Worm (Caenorhabditis elegans) whole organism, young adult: Measurements from ENCODE around the gene W07G4.1.

Experiments
- B0019.2 ChIP-seq: fragments of 200-800 bp; sonication (Bioruptor generic); conservative IDR thresholded peaks from 2 replicates; pipeline ENCODE4 v1.3.6; 2022; ENCODE audit warnings: missing genetic modification reagents, missing genetic modification characterization, missing compliant biosample characterization
- C06A6.2 ChIP-seq: fragments of 200-800 bp; sonication (Bioruptor generic); conservative IDR thresholded peaks from 2 replicates; pipeline ENCODE4 v1.3.6; 2022; ENCODE audit warnings: missing genetic modification characterization, missing compliant biosample characterization
- C17E4.6 ChIP-seq: fragments of 200-800 bp; sonication (Bioruptor generic); IDR thresholded peaks from 2 replicates; pipeline ENCODE4 v1.3.6; 2022; ENCODE audit warnings: missing genetic modification reagents, missing genetic modification characterization, missing compliant biosample characterization
- F49E8.2 ChIP-seq: sonication (generic microtip); optimal IDR thresholded peaks from 3 replicates; lab custom pipeline; 2017; ENCODE audit warnings: missing genetic modification characterization, mild to moderate bottlenecking, missing compliant biosample characterization, antibody characterized with exemption, moderate library complexity; ENCODE audit not compliant: insufficient read depth
- F52B5.7 ChIP-seq: sonication (generic microtip); optimal IDR thresholded peaks from 2 replicates; lab custom pipeline; 2016; ENCODE audit warnings: mild to moderate bottlenecking, missing genetic modification characterization, missing compliant biosample characterization
- F57C9.4 ChIP-seq: sonication (generic microtip); optimal IDR thresholded peaks from 2 replicates; lab custom pipeline; 2017; ENCODE audit warnings: mild to moderate bottlenecking, missing genetic modification characterization, missing compliant biosample characterization
- K11D2.4 ChIP-seq: fragments of 200-800 bp; sonication (Bioruptor generic); IDR thresholded peaks from 2 replicates; pipeline ENCODE4 v1.3.6; 2022; ENCODE audit warnings: missing genetic modification reagents, missing genetic modification characterization, missing compliant biosample characterization
- T07F8.4 ChIP-seq: sonication (generic microtip); optimal IDR thresholded peaks from 2 replicates; lab custom pipeline; 2016; ENCODE audit warnings: mild to moderate bottlenecking, missing genetic modification characterization, moderate library complexity, missing compliant biosample characterization
- T26A5.8 ChIP-seq: sonication (generic microtip); optimal IDR thresholded peaks from 2 replicates; lab custom pipeline; 2016; ENCODE audit warnings: missing genetic modification characterization, missing compliant biosample characterization
- Y53F4B.3 ChIP-seq: fragments of 200-800 bp; sonication (Bioruptor generic); IDR thresholded peaks from 2 replicates; pipeline ENCODE4 v1.3.6; 2022; ENCODE audit warnings: missing genetic modification reagents, missing genetic modification characterization, missing compliant biosample characterization
- ama-1 ChIP-seq, 3 experiments: fragments of 150-350 bp in 1 of 3; sonication (generic microtip) in 2 of 3; optimal IDR thresholded peaks; 2 replicates each; lab custom pipeline; 2014 to 2018; ENCODE audit warnings: missing biosample characterization in 2 of 3, missing genetic modification characterization in 2 of 3, missing genetic modification reagents in 2 of 3
- athp-1 ChIP-seq: sonication (generic microtip); optimal IDR thresholded peaks from 2 replicates; lab custom pipeline; 2017; ENCODE audit warnings: mild to moderate bottlenecking, missing genetic modification characterization, missing compliant biosample characterization
- attf-5 ChIP-seq: fragments of 200-800 bp; sonication (Bioruptor generic); optimal IDR thresholded peaks from 2 replicates; lab custom pipeline; 2018; ENCODE audit warnings: mild to moderate bottlenecking, missing genetic modification characterization, missing compliant biosample characterization
- attf-6 ChIP-seq: fragments of 200-800 bp; sonication (Bioruptor generic); IDR thresholded peaks from 2 replicates; pipeline ENCODE4 v1.3.6; 2022; ENCODE audit warnings: missing genetic modification reagents, missing genetic modification characterization, missing compliant biosample characterization
- bed-2 ChIP-seq: fragments of 200-800 bp; sonication (Bioruptor generic); IDR thresholded peaks from 2 replicates; pipeline ENCODE4 v1.3.6; 2022; ENCODE audit warnings: missing genetic modification reagents, missing genetic modification characterization, missing compliant biosample characterization
- ceh-58 ChIP-seq: fragments of 200-800 bp; sonication (Bioruptor generic); IDR thresholded peaks from 2 replicates; pipeline ENCODE4 v1.3.6; 2022; ENCODE audit warnings: missing genetic modification characterization, missing compliant biosample characterization
- ceh-91 ChIP-seq: fragments of 200-800 bp; sonication (Bioruptor generic); IDR thresholded peaks from 2 replicates; pipeline ENCODE4 v1.3.6; 2022; ENCODE audit warnings: missing genetic modification reagents, missing genetic modification characterization, missing compliant biosample characterization
- die-1 ChIP-seq: sonication (generic microtip); optimal IDR thresholded peaks from 2 replicates; lab custom pipeline; 2016; ENCODE audit warnings: missing genotype, mild to moderate bottlenecking, missing genetic modification characterization, missing compliant biosample characterization
- dox-1 ChIP-seq: fragments of 200-800 bp; sonication (Bioruptor generic); IDR thresholded peaks from 2 replicates; pipeline ENCODE4 v1.3.6; 2022; ENCODE audit warnings: missing genetic modification reagents, missing genetic modification characterization, missing compliant biosample characterization
- efl-1 ChIP-seq: fragments of 150-350 bp; optimal IDR thresholded peaks from 2 replicates; lab custom pipeline; 2014; ENCODE audit warnings: missing biosample characterization, missing genetic modification reagents, missing genetic modification characterization
- egl-18 ChIP-seq: fragments of 200-800 bp; sonication (Bioruptor generic); IDR thresholded peaks from 2 replicates; pipeline ENCODE4 v1.3.6; 2022; ENCODE audit warnings: missing genetic modification reagents, missing genetic modification characterization, missing compliant biosample characterization
- egrh-3 ChIP-seq: fragments of 200-800 bp; sonication (Bioruptor generic); IDR thresholded peaks from 2 replicates; pipeline ENCODE4 v1.3.6; 2022; ENCODE audit warnings: missing genetic modification reagents, missing genetic modification characterization, missing compliant biosample characterization
- ekl-4 ChIP-seq: fragments of 200-800 bp; sonication (Bioruptor generic); IDR thresholded peaks from 2 replicates; pipeline ENCODE4 v1.3.6; 2022; ENCODE audit warnings: missing genetic modification reagents, missing genetic modification characterization, missing compliant biosample characterization
- gei-17 ChIP-seq: fragments of 200-800 bp; sonication (Bioruptor generic); optimal IDR thresholded peaks from 2 replicates; lab custom pipeline; 2018; ENCODE audit warnings: mild to moderate bottlenecking, missing genetic modification characterization, missing compliant biosample characterization
- let-526 ChIP-seq: fragments of 200-800 bp; sonication (Bioruptor generic); IDR thresholded peaks from 2 replicates; pipeline ENCODE4 v1.3.6; 2022; ENCODE audit warnings: missing genetic modification reagents, missing genetic modification characterization, missing compliant biosample characterization
- let-607 ChIP-seq, 2 experiments: fragments of 200-800 bp in 1 of 2; sonication (Bioruptor generic) in 1 of 2; sonication (generic microtip) in 1 of 2; optimal IDR thresholded peaks; 2 replicates each; lab custom pipeline; 2016 to 2018; ENCODE audit warnings: mild to moderate bottlenecking in 2 of 2, missing compliant biosample characterization in 2 of 2, missing genetic modification characterization in 2 of 2, moderate library complexity in 2 of 2, missing genotype in 1 of 2
- lin-35 ChIP-seq, 3 experiments: fragments of 150-350 bp in 2 of 3; sonication (generic microtip) in 1 of 3; optimal IDR thresholded peaks; 2 replicates each; lab custom pipeline; 2014 to 2018; ENCODE audit warnings: missing biosample characterization in 3 of 3, missing genetic modification characterization in 3 of 3, missing genetic modification reagents in 3 of 3
- lin-40 ChIP-seq: sonication (generic microtip); optimal IDR thresholded peaks from 2 replicates; lab custom pipeline; 2016; ENCODE audit warnings: missing genetic modification characterization, mild to moderate bottlenecking, missing compliant biosample characterization, missing genotype, missing genetic modification reagents
- lsl-1 ChIP-seq: fragments of 200-800 bp; sonication (Bioruptor generic); optimal IDR thresholded peaks from 2 replicates; lab custom pipeline; 2018; ENCODE audit warnings: mild to moderate bottlenecking, missing genetic modification characterization, moderate library complexity, missing compliant biosample characterization
- lsy-27 ChIP-seq: sonication (generic microtip); optimal IDR thresholded peaks from 2 replicates; lab custom pipeline; 2017; ENCODE audit warnings: missing genetic modification characterization, mild to moderate bottlenecking, missing compliant biosample characterization, antibody characterized with exemption, missing genotype, borderline replicate concordance; ENCODE audit not compliant: insufficient read depth
- mel-28 ChIP-seq: sonication (generic microtip); optimal IDR thresholded peaks from 2 replicates; lab custom pipeline; 2016; ENCODE audit warnings: borderline replicate concordance, mild to moderate bottlenecking, missing genetic modification characterization, missing compliant biosample characterization
- mxl-1 ChIP-seq: sonication (generic microtip); optimal IDR thresholded peaks from 2 replicates; lab custom pipeline; 2016; ENCODE audit warnings: missing genetic modification characterization, missing compliant biosample characterization
- nfyb-1 ChIP-seq: fragments of 200-800 bp; sonication (Bioruptor generic); IDR thresholded peaks from 2 replicates; pipeline ENCODE4 v1.3.6; 2022; ENCODE audit warnings: missing genetic modification reagents, missing genetic modification characterization, missing compliant biosample characterization
- nhr-80 ChIP-seq: sonication (generic microtip); optimal IDR thresholded peaks from 2 replicates; lab custom pipeline; 2016; ENCODE audit warnings: missing genetic modification characterization, missing compliant biosample characterization
- rcor-1 ChIP-seq: fragments of 200-800 bp; sonication (Bioruptor generic); IDR thresholded peaks from 2 replicates; pipeline ENCODE4 v1.3.6; 2022; ENCODE audit warnings: missing genetic modification reagents, missing genetic modification characterization, missing compliant biosample characterization
- rec-8 ChIP-seq, 2 experiments: sonication (generic microtip); optimal IDR thresholded peaks; 2 replicates each; lab custom pipeline; 2016; ENCODE audit warnings: mild to moderate bottlenecking in 2 of 2, missing genetic modification characterization in 2 of 2, missing genetic modification reagents in 2 of 2, missing genotype in 2 of 2, missing biosample characterization in 1 of 2, missing compliant biosample characterization in 1 of 2, moderate library complexity in 1 of 2
- repo-1 ChIP-seq: sonication (generic microtip); optimal IDR thresholded peaks from 2 replicates; lab custom pipeline; 2017; ENCODE audit warnings: mild to moderate bottlenecking, missing genetic modification characterization, missing compliant biosample characterization
- snpc-1.3 ChIP-seq: sonication (generic microtip); optimal IDR thresholded peaks from 2 replicates; lab custom pipeline; 2017; ENCODE audit warnings: missing genetic modification characterization, mild to moderate bottlenecking, missing compliant biosample characterization, antibody characterized with exemption, moderate library complexity, missing genotype, missing genetic modification reagents; ENCODE audit not compliant: insufficient read depth
- snpc-3.4 ChIP-seq: sonication (generic microtip); optimal IDR thresholded peaks from 2 replicates; lab custom pipeline; 2017; ENCODE audit warnings: missing genetic modification characterization, mild to moderate bottlenecking, missing compliant biosample characterization, antibody characterized with exemption, moderate library complexity, missing genotype, missing genetic modification reagents
- somi-1 ChIP-seq: fragments of 200-800 bp; sonication (Bioruptor generic); optimal IDR thresholded peaks from 2 replicates; lab custom pipeline; 2018; ENCODE audit warnings: mild to moderate bottlenecking, missing genetic modification characterization, missing compliant biosample characterization
- sptf-2 ChIP-seq: fragments of 200-800 bp; sonication (Bioruptor generic); optimal IDR thresholded peaks from 2 replicates; lab custom pipeline; 2018; ENCODE audit warnings: mild to moderate bottlenecking, missing genetic modification characterization, missing compliant biosample characterization
- tbp1 ChIP-seq: fragments of 200-800 bp; sonication (Bioruptor generic); optimal IDR thresholded peaks from 2 replicates; lab custom pipeline; 2018; ENCODE audit warnings: mild to moderate bottlenecking, missing genetic modification characterization, missing compliant biosample characterization
- tbx-9 ChIP-seq: sonication (generic microtip); optimal IDR thresholded peaks from 2 replicates; lab custom pipeline; 2016; ENCODE audit warnings: borderline replicate concordance, missing genetic modification characterization, inconsistent platforms, missing compliant biosample characterization
- unc-62 ChIP-seq: fragments of 150-350 bp; optimal IDR thresholded peaks from 2 replicates; lab custom pipeline; 2014; ENCODE audit warnings: missing biosample characterization, missing genetic modification reagents, missing genetic modification characterization
- ztf-18 ChIP-seq: sonication (generic microtip); optimal IDR thresholded peaks from 2 replicates; lab custom pipeline; 2016; ENCODE audit warnings: missing genotype, mild to moderate bottlenecking, missing genetic modification characterization, missing compliant biosample characterization
- ztf-25 ChIP-seq: fragments of 200-800 bp; sonication (Bioruptor generic); IDR thresholded peaks from 2 replicates; pipeline ENCODE4 v1.3.6; 2022; ENCODE audit warnings: missing genetic modification reagents, missing genetic modification characterization, missing compliant biosample characterization
- ztf-28 ChIP-seq: fragments of 200-800 bp; sonication (Bioruptor generic); IDR thresholded peaks from 2 replicates; pipeline ENCODE4 v1.3.6; 2022; ENCODE audit warnings: missing genetic modification reagents, missing genetic modification characterization, missing compliant biosample characterization

Gene W07G4.1

ce11 chrV:13003378-13003777 is 29.9 kb upstream of the W07G4.1 start (continued):
- TF ChIP-seq attf-5 (GFP tag; lab: Kevin White, UChicago): no peak
- no peak for TF ChIP-seq ceh-91 (GFP tag; lab: Robert Waterston, UW)
- TF ChIP-seq rcor-1 (GFP tag; lab: Robert Waterston, UW): peak; percentile 71
- peak; percentile 46 for TF ChIP-seq somi-1 (GFP tag; lab: Kevin White, UChicago)
- no peak for TF ChIP-seq lsy-27 (tag; lab: Kevin White, UChicago)
- TF ChIP-seq F52B5.7 (tag; lab: Kevin White, UChicago): peak; percentile 22
- TF ChIP-seq snpc-1.3 (tag; lab: Kevin White, UChicago): peak; percentile 85
- no peak for TF ChIP-seq ama-1 (optimal IDR thresholded peaks at IDR 0.05; lab: Kevin White, UChicago)
- TF ChIP-seq ama-1 (GFP tag; optimal IDR thresholded peaks at IDR 0.05; lab: Kevin White, UChicago): peak; percentile 63 to 76
- TF ChIP-seq T07F8.4: peak; percentile 68
- TF ChIP-seq gei-17 (GFP tag; lab: Kevin White, UChicago): no peak
- TF ChIP-seq efl-1 (GFP tag; lab: Kevin White, UChicago): no peak
- peak; percentile 10 to 55 for TF ChIP-seq let-607 (tag; optimal IDR thresholded peaks at IDR 0.05; lab: Kevin White, UChicago)
- TF ChIP-seq ceh-58 (GFP tag; lab: Robert Waterston, UW): no peak
- peak; percentile 58; the same call in 1 of the 2 replicates for TF ChIP-seq ekl-4
- no peak for TF ChIP-seq B0019.2
- TF ChIP-seq athp-1 (tag; lab: Kevin White, UChicago): peak; percentile 50
- peak; percentile 43 for TF ChIP-seq nhr-80 (tag; lab: Kevin White, UChicago)
- peak; percentile 85 for TF ChIP-seq nfyb-1 (GFP tag; lab: Robert Waterston, UW)
- TF ChIP-seq sptf-2: peak; percentile 37
- TF ChIP-seq egrh-3 (GFP tag; lab: Robert Waterston, UW): no peak
- TF ChIP-seq tbp1 (GFP tag; lab: Kevin White, UChicago): peak; percentile 90
- peak; percentile 79 for TF ChIP-seq die-1 (tag; lab: Kevin White, UChicago)
- TF ChIP-seq C06A6.2 (GFP tag; lab: Robert Waterston, UW): no peak
- no peak for TF ChIP-seq Y53F4B.3
- TF ChIP-seq snpc-3.4: peak; percentile 92
- peak in 1 of 3 experiments; percentile 56 for TF ChIP-seq lin-35 (GFP tag; optimal IDR thresholded peaks at IDR 0.05; lab: Kevin White, UChicago)
- TF ChIP-seq let-526 (GFP tag; lab: Robert Waterston, UW): 0 out of 2 replicates have a peak, but pooled peaks have one; percentile 44
- TF ChIP-seq repo-1 (tag; lab: Kevin White, UChicago): peak; percentile 86
- TF ChIP-seq dox-1: peak; percentile 72; the same call in 1 of the 2 replicates
- no peak for TF ChIP-seq bed-2
- no peak for TF ChIP-seq egl-18 (GFP tag; lab: Robert Waterston, UW)
- TF ChIP-seq ztf-18 (tag; lab: Kevin White, UChicago): peak; percentile 62
- peak; percentile 67 for TF ChIP-seq F49E8.2 (tag; lab: Kevin White, UChicago)
- TF ChIP-seq rec-8 (tag; optimal IDR thresholded peaks at IDR 0.05; lab: Kevin White, UChicago): peak; percentile 74 to 86
- no peak for TF ChIP-seq T26A5.8 (tag; lab: Kevin White, UChicago)
- no peak for TF ChIP-seq K11D2.4
- TF ChIP-seq ztf-28 (GFP tag; lab: Robert Waterston, UW): no peak
- TF ChIP-seq C17E4.6 (GFP tag; lab: Robert Waterston, UW): peak; percentile 32; the same call in 1 of the 2 replicates
- TF ChIP-seq mel-28 (tag; lab: Kevin White, UChicago): peak; percentile 22
- TF ChIP-seq lin-40 (tag; lab: Kevin White, UChicago): peak; percentile 76
- TF ChIP-seq mxl-1: peak; percentile 62
- TF ChIP-seq attf-6 (GFP tag; lab: Robert Waterston, UW): no peak
- TF ChIP-seq ztf-25 (GFP tag; lab: Robert Waterston, UW): no peak
- peak; percentile 38 for TF ChIP-seq lsl-1 (GFP tag; lab: Kevin White, UChicago)
- no peak for TF ChIP-seq tbx-9
- no peak for TF ChIP-seq F57C9.4
- no peak for TF ChIP-seq unc-62 (GFP tag; lab: Kevin White, UChicago)
